Fruit fly (Drosophila melanogaster) whole organism, adult: ENCODE results near the gene Octbeta2R.

ENCODE experiments used
- CG11617 ChIP-seq: fragments of 200-800 bp; sonication (Bioruptor generic); optimal IDR thresholded peaks from 2 replicates; lab custom pipeline; 2017; ENCODE audit warnings: mild to moderate bottlenecking, missing biosample characterization, missing genetic modification reagents, missing genetic modification characterization
- CG12768 ChIP-seq: fragments of 200-800 bp; sonication (Bioruptor generic); optimal IDR thresholded peaks from 2 replicates; lab custom pipeline; 2017; ENCODE audit warnings: missing biosample characterization, missing genetic modification characterization, mild to moderate bottlenecking, moderate library complexity, missing genetic modification reagents
- CG14711 ChIP-seq: fragments of 200-800 bp; sonication (Bioruptor generic); optimal IDR thresholded peaks from 2 replicates; lab custom pipeline; 2018; ENCODE audit warnings: missing biosample characterization, mild to moderate bottlenecking, missing genetic modification characterization, moderate library complexity
- CG1620 ChIP-seq: fragments of 200-800 bp; sonication (Bioruptor generic); optimal IDR thresholded peaks from 2 replicates; lab custom pipeline; 2016; ENCODE audit warnings: missing biosample characterization, missing genetic modification characterization
- CG33017 ChIP-seq: fragments of 200-800 bp; sonication (Bioruptor generic); optimal IDR thresholded peaks from 2 replicates; lab custom pipeline; 2018; ENCODE audit warnings: missing biosample characterization, mild to moderate bottlenecking, missing genetic modification characterization, moderate library complexity
- CG5204 ChIP-seq: fragments of 200-800 bp; sonication (Bioruptor generic); optimal IDR thresholded peaks from 2 replicates; lab custom pipeline; 2016; ENCODE audit warnings: missing biosample characterization, missing genetic modification characterization
- CG7045 ChIP-seq: fragments of 200-800 bp; sonication (Bioruptor generic); optimal IDR thresholded peaks from 2 replicates; lab custom pipeline; 2017; ENCODE audit warnings: missing biosample characterization, mild to moderate bottlenecking, missing genetic modification characterization
- CG7101 ChIP-seq: fragments of 200-800 bp; sonication (Bioruptor generic); optimal IDR thresholded peaks from 2 replicates; lab custom pipeline; 2018; ENCODE audit warnings: missing biosample characterization, mild to moderate bottlenecking, missing genetic modification characterization, moderate library complexity
- Clk ChIP-seq: fragments of 200-800 bp; sonication (Bioruptor generic); optimal IDR thresholded peaks from 2 replicates; lab custom pipeline; 2017; ENCODE audit warnings: missing biosample characterization, missing genetic modification characterization
- Crg-1 ChIP-seq: fragments of 200-800 bp; sonication (Bioruptor generic); optimal IDR thresholded peaks from 2 replicates; lab custom pipeline; 2016; ENCODE audit warnings: missing biosample characterization, missing genetic modification characterization
- Hr96 ChIP-seq: fragments of 200-800 bp; sonication (Bioruptor generic); optimal IDR thresholded peaks from 2 replicates; lab custom pipeline; 2016; ENCODE audit warnings: missing biosample characterization, missing genetic modification characterization
- Mnt ChIP-seq: fragments of 200-800 bp; sonication (Bioruptor generic); optimal IDR thresholded peaks from 2 replicates; lab custom pipeline; 2016; ENCODE audit warnings: missing biosample characterization, mild to moderate bottlenecking, missing genetic modification characterization
- bab1 ChIP-seq: fragments of 200-800 bp; sonication (Bioruptor generic); optimal IDR thresholded peaks from 3 replicates; lab custom pipeline; 2019; ENCODE audit warnings: missing biosample characterization, mild to moderate bottlenecking, missing genetic modification characterization, moderate library complexity
- cic ChIP-seq: fragments of 200-800 bp; sonication (Bioruptor generic); optimal IDR thresholded peaks from 2 replicates; lab custom pipeline; 2017; ENCODE audit warnings: missing biosample characterization, mild to moderate bottlenecking, missing genetic modification characterization, moderate library complexity
- cnc ChIP-seq, 2 experiments: fragments of >200 bp; optimal IDR thresholded peaks; 2 replicates each; lab custom pipeline; 2017
- kay ChIP-seq: fragments of 200-800 bp; sonication (Bioruptor generic); peaks from one replicate; lab custom pipeline; 2016; ENCODE audit warnings: missing biosample characterization, missing genetic modification characterization, borderline replicate concordance
- ovo ChIP-seq: fragments of 200-800 bp; sonication (Bioruptor generic); optimal IDR thresholded peaks from 2 replicates; lab custom pipeline; 2016; ENCODE audit warnings: missing biosample characterization, missing genetic modification characterization
- pad ChIP-seq: fragments of 200-800 bp; sonication (Bioruptor generic); optimal IDR thresholded peaks from 3 replicates; lab custom pipeline; 2017; ENCODE audit warnings: missing biosample characterization, missing genetic modification characterization, mild to moderate bottlenecking, moderate library complexity, missing genetic modification reagents
- tj ChIP-seq: fragments of 200-800 bp; sonication (Bioruptor generic); optimal IDR thresholded peaks from 3 replicates; lab custom pipeline; 2017; ENCODE audit warnings: missing biosample characterization, mild to moderate bottlenecking, missing genetic modification characterization, moderate library complexity
- toe ChIP-seq: fragments of 200-800 bp; sonication (Bioruptor generic); optimal IDR thresholded peaks from 2 replicates; lab custom pipeline; 2016; ENCODE audit warnings: missing biosample characterization, missing genetic modification characterization

Gene Octbeta2R

DNA sequence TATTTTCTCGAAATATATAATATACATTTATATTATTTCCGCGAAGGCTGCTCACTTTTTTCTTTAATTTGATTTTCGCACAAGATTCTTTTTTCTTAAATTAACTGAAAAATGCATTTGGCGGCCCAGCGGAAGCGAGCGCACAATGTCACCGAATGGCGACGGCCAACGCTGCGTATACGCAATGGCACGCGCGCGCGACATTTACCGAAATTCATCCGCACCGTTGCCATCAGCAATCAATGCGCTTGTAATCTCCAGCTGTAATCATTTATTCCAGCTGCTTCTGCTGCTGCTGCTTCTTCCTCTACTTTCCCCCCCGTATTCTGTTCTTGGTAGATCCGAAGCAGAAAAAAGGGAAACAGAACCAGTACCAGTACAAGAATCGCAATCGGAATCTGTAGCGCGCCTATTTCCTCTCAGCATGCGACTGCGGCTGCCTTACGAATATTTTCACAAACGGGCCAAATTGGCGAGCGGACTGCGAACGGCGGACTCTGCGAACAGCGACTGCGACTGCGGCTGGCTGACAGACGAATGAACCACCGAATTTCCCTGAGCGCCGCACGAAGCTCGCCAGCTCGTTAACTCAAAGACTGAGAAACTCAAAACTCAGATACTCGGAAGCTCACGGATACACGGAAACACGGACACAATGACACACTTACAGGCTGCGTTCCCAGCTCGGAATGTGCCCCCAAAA is at the start of gene Octbeta2R:
Gene Octbeta2R, minus strand, starts transcription at position 539 of the 703 bp plus-strand sequence.
- TF ChIP-seq CG12768 (GFP tag; lab: Kevin White, UChicago) = peak; percentile 37
- no peak for TF ChIP-seq ovo (GFP tag; lab: Kevin White, UChicago)

DNA sequence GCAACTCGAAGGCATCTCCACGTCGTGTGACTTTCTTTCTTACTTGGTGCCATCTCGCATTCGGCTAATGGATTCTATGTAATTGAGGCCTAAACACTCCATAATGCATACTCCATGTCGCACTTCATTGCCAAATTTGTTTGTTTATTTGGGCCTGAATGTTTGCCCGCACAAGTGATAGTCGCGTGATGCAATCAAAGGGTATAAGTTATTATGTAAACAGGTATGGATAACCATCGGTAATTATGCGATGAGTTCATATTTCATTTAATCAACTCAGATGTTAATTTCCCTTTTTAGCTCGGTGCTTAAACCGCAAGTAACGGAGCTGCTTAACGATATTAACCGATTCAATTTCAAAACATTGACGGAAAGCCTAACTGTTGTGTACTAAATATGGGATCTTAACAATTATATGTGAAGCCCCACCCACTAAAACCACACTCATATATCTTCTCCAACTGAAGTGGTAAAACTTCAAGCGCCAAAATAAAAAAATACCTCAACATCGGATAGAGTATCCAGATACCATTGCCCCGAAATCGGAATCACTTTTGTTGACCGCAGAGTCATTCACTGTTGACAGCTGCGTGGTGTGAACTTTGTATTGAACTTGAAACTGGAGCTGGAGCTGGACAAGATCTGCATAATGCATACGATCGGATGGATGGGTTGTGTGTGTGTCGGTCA is 49.2 kb upstream of the Octbeta2R start:
- TF ChIP-seq bab1 (no peak), CG1620 (GFP tag; lab: Kevin White, UChicago) (no peak), tj (GFP tag; lab: Kevin White, UChicago) (no peak), CG11617 (GFP tag; lab: Kevin White, UChicago) (no peak), pad (GFP tag; lab: Kevin White, UChicago) (no peak), Clk (GFP tag; lab: Kevin White, UChicago) (no peak), Hr96 (GFP tag; lab: Kevin White, UChicago) (no peak), CG5204 (GFP tag; lab: Kevin White, UChicago) (no peak), CG7101 (tag; lab: Kevin White, UChicago) (no peak), CG7045 (GFP tag; lab: Kevin White, UChicago) (no peak), cic (GFP tag; lab: Kevin White, UChicago) (no peak), CG14711 (tag; lab: Kevin White, UChicago) (no peak), ovo (GFP tag; lab: Kevin White, UChicago) (no peak), cnc (optimal IDR thresholded peaks at IDR 0.05; lab: Kevin White, UChicago) (no peak), toe (GFP tag; lab: Kevin White, UChicago) (no peak)

DNA sequence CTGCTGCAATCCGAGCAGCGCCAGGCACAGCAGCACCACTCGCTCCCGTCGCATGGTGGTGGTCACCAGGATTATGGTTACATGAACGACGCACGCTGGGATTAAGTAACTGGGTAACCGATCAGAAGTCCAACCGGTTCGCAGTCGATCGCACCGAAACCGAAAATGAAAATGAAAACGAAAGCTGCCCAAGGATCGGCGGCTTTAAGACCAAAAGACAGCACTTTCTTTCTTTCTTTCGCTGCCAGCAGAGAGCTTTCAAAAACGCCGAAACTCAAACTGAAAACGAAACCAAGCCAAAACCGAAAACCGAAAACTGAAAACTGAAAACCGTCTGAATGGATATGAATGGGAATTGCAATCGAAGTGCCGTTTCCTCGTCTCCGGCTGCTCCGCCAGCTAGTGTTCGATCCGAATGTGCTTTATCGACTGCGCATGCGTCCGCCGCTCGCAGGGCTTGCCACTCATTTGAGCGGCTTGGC is 46.6 kb upstream of the Octbeta2R start, which contains the start of gene CG6753:
Gene CG6753, minus strand, starts transcription at position 432 of the 482 bp plus-strand sequence.
- TF ChIP-seq Crg-1 (GFP tag; lab: Kevin White, UChicago) (no peak), CG12768 (GFP tag; lab: Kevin White, UChicago) (no peak), cic (GFP tag; lab: Kevin White, UChicago) (no peak), tj (GFP tag; lab: Kevin White, UChicago) (no peak), CG1620 (GFP tag; lab: Kevin White, UChicago) (no peak), Clk (GFP tag; lab: Kevin White, UChicago) (no peak), CG11617 (GFP tag; lab: Kevin White, UChicago) (no peak), ovo (GFP tag; lab: Kevin White, UChicago) (no peak), cnc (optimal IDR thresholded peaks at IDR 0.05; lab: Kevin White, UChicago) (no peak), CG5204 (GFP tag; lab: Kevin White, UChicago) (no peak), toe (GFP tag; lab: Kevin White, UChicago) (no peak), Mnt (GFP tag; lab: Kevin White, UChicago) (no peak)

DNA sequence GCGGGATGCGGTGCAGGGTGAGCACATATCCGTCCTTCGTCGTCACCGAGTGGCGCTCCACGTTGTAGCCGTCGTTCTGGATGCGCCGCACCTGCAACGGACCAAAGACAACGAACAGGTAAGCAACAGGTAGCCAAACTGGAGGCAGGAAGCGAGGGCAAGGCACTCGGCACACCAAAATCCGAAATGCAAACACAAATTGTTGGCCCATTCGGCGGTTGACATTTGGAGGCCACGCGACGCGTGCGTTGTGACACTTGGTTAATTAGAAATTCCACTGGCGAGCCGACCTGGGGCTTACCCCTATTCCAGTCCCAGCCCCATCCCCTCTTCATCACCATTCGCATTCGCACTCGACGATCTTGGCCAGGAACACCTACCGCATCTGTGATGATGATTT is 46.1 kb upstream of the Octbeta2R start:
- no peak for TF ChIP-seq Hr96 (GFP tag; lab: Kevin White, UChicago)
- TF ChIP-seq CG7045 (GFP tag; lab: Kevin White, UChicago) = no peak
- TF ChIP-seq cnc (optimal IDR thresholded peaks at IDR 0.05; lab: Kevin White, UChicago) = no peak
- no peak for TF ChIP-seq cic (GFP tag; lab: Kevin White, UChicago)
- TF ChIP-seq bab1 = no peak
- no peak for TF ChIP-seq CG12768 (GFP tag; lab: Kevin White, UChicago)
- no peak for TF ChIP-seq Crg-1 (GFP tag; lab: Kevin White, UChicago)
- TF ChIP-seq CG33017 = no peak
- TF ChIP-seq CG1620 (GFP tag; lab: Kevin White, UChicago) = no peak
- TF ChIP-seq CG14711 (tag; lab: Kevin White, UChicago) = no peak

DNA sequence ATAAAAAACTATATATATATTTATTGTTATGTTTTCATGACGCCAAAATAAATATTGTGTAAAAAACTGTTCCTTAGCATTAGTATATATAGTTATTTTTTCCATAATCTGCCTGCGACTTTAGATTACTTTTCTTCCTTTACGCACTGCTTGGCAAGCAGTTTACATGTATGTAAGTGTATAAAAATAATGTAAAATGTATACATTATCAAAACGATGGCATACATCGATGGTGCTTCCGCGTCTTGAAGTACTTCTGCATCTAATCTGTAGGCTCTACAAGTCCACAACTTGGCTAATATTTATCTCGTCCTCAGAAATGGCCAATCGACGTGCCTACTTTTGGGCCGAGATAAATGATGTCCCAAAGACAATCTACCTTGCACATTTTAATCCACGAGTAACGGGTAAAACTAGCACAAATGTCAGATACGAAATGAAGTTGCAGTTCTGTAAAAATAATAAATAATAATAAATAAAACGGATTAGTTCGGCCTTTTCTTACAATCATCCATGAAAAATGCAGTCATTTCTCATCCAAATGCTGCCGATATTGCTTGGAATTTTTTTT is 42.5 kb upstream of the Octbeta2R start, which contains the start of gene CG11608:
Gene CG11608, plus strand, starts transcription at position 521 of the 571 bp plus-strand sequence.
- TF ChIP-seq Mnt (GFP tag; lab: Kevin White, UChicago) (no peak), kay (GFP tag; lab: Kevin White, UChicago) (peak; percentile 60), CG33017 (no peak), CG14711 (tag; lab: Kevin White, UChicago) (no peak), Crg-1 (GFP tag; lab: Kevin White, UChicago) (no peak)

DNA sequence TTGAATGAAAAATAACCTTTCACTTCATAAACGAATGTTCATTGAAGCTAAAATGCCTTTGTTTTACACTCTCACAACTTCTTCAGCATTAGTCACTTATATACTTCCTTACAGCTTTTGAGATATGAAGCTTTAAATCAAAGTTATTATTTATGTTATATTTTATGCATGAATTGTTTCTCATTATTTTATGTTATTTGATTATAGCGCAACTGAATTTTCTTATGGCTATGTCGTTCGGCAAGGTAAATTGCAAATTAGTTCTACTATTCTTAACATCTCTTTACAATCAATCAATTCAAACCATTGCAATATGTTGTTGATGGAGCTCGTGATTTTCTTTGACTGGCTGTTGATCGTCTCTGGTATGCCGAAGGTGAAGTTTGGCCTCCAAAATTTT is 40.7 kb upstream of the Octbeta2R start, which contains the start of gene CG11600:
Gene CG11600, plus strand, starts transcription at position 301 of the 400 bp plus-strand sequence.
- no peak for TF ChIP-seq CG7101 (tag; lab: Kevin White, UChicago)
- TF ChIP-seq ovo (GFP tag; lab: Kevin White, UChicago) = no peak
- no peak for TF ChIP-seq Clk (GFP tag; lab: Kevin White, UChicago)
- TF ChIP-seq cnc (optimal IDR thresholded peaks at IDR 0.05; lab: Kevin White, UChicago) = no peak
- no peak for TF ChIP-seq CG7045 (GFP tag; lab: Kevin White, UChicago)
- TF ChIP-seq Mnt (GFP tag; lab: Kevin White, UChicago) = no peak
- TF ChIP-seq CG1620 (GFP tag; lab: Kevin White, UChicago) = no peak
- no peak for TF ChIP-seq CG33017
- TF ChIP-seq CG14711 (tag; lab: Kevin White, UChicago) = no peak
- TF ChIP-seq CG12768 (GFP tag; lab: Kevin White, UChicago) = no peak
- no peak for TF ChIP-seq tj (GFP tag; lab: Kevin White, UChicago)
- no peak for TF ChIP-seq CG5204 (GFP tag; lab: Kevin White, UChicago)
- no peak for TF ChIP-seq Hr96 (GFP tag; lab: Kevin White, UChicago)
- TF ChIP-seq pad (GFP tag; lab: Kevin White, UChicago) = no peak
